Fruit fly (Drosophila melanogaster) Kc167 (cell line): ENCODE measurements around the gene Osi5.

Experiments
- Myc ChIP-seq: fragments of >200 bp; optimal IDR thresholded peaks from 2 replicates; lab custom pipeline; 2017; ENCODE audit warnings: missing external identifiers
- insv ChIP-seq: fragments of >200 bp; optimal IDR thresholded peaks from 3 replicates; lab custom pipeline; 2018; ENCODE audit warnings: missing external identifiers
- psq ChIP-seq: fragments of >200 bp; optimal IDR thresholded peaks from 2 replicates; lab custom pipeline; 2017; ENCODE audit warnings: missing external identifiers

dm6 chr3R:6203000-6203399, 24.3 kb upstream of the Osi5 start:
- TF ChIP-seq psq (lab: Kevin White, UChicago), result no peak
- no peak for TF ChIP-seq insv (lab: Kevin White, UChicago)
- TF ChIP-seq Myc (lab: Kevin White, UChicago), result no peak
